Worm (Caenorhabditis elegans) whole organism, late embryonic: ENCODE results near the gene srj-52.
A peak's percentile ranks its signal among the peaks of the same experiment; 100 is the strongest.

Experiments used
- C08G9.2 ChIP-seq: sonication (generic microtip); optimal IDR thresholded peaks from 2 replicates; lab custom pipeline; 2016; ENCODE audit warnings: mild to moderate bottlenecking, missing genetic modification characterization, moderate library complexity, missing compliant biosample characterization
- C38D4.7 ChIP-seq: fragments of 200-800 bp; sonication (Bioruptor generic); optimal IDR thresholded peaks from 2 replicates; lab custom pipeline; 2018; ENCODE audit warnings: mild to moderate bottlenecking, missing genetic modification characterization, moderate library complexity, missing compliant biosample characterization
- ahr-1 ChIP-seq: sonication (generic microtip); optimal IDR thresholded peaks from 2 replicates; lab custom pipeline; 2016; ENCODE audit warnings: missing genetic modification characterization, missing compliant biosample characterization
- ama-1 ChIP-seq: fragments of 150-350 bp; optimal IDR thresholded peaks from 2 replicates; lab custom pipeline; 2014
- ceh-14 ChIP-seq: sonication (generic microtip); optimal IDR thresholded peaks from 2 replicates; lab custom pipeline; 2016; ENCODE audit warnings: missing genotype, missing genetic modification characterization, missing compliant biosample characterization
- ceh-18 ChIP-seq: sonication (generic microtip); optimal IDR thresholded peaks from 2 replicates; lab custom pipeline; 2016; ENCODE audit warnings: missing genetic modification characterization, missing compliant biosample characterization
- ceh-19 ChIP-seq: fragments of 200-800 bp; sonication (Bioruptor generic); optimal IDR thresholded peaks from 2 replicates; lab custom pipeline; 2018; ENCODE audit warnings: mild to moderate bottlenecking, missing genetic modification characterization, missing compliant biosample characterization
- ceh-24 ChIP-seq: sonication (generic microtip); optimal IDR thresholded peaks from 2 replicates; lab custom pipeline; 2016; ENCODE audit warnings: mild to moderate bottlenecking, missing genetic modification characterization, missing compliant biosample characterization
- ceh-30 ChIP-seq: fragments of 150-350 bp; optimal IDR thresholded peaks from 2 replicates; lab custom pipeline; 2014; ENCODE audit warnings: missing biosample characterization, missing genetic modification characterization
- ceh-48 ChIP-seq: sonication (generic microtip); optimal IDR thresholded peaks from 2 replicates; lab custom pipeline; 2016; ENCODE audit warnings: missing genetic modification characterization, inconsistent platforms, missing compliant biosample characterization
- ceh-6 ChIP-seq: fragments of 200-800 bp; sonication (Bioruptor generic); optimal IDR thresholded peaks from 2 replicates; lab custom pipeline; 2018; ENCODE audit warnings: mild to moderate bottlenecking, missing genetic modification characterization, missing compliant biosample characterization
- ceh-9 ChIP-seq: sonication (generic microtip); optimal IDR thresholded peaks from 2 replicates; lab custom pipeline; 2016; ENCODE audit warnings: mild to moderate bottlenecking, missing genetic modification characterization, inconsistent platforms, missing compliant biosample characterization
- dmd-4 ChIP-seq: sonication (generic microtip); optimal IDR thresholded peaks from 2 replicates; lab custom pipeline; 2016; ENCODE audit warnings: borderline replicate concordance, missing genetic modification characterization, missing compliant biosample characterization
- dve-1 ChIP-seq: sonication (generic microtip); optimal IDR thresholded peaks from 2 replicates; lab custom pipeline; 2017; ENCODE audit warnings: antibody characterized with exemption, mild to moderate bottlenecking, missing genetic modification characterization, missing compliant biosample characterization
- elt-2 ChIP-seq: sonication (generic microtip); optimal IDR thresholded peaks from 2 replicates; lab custom pipeline; 2016; ENCODE audit warnings: missing genetic modification reagents, missing genetic modification characterization, missing compliant biosample characterization
- elt-4 ChIP-seq: sonication (generic microtip); optimal IDR thresholded peaks from 2 replicates; lab custom pipeline; 2016; ENCODE audit warnings: missing genetic modification characterization, missing compliant biosample characterization
- ets-4 ChIP-seq: sonication (generic microtip); optimal IDR thresholded peaks from 2 replicates; lab custom pipeline; 2016; ENCODE audit warnings: missing genetic modification characterization, missing compliant biosample characterization
- hlh-30 ChIP-seq: sonication (generic microtip); optimal IDR thresholded peaks from 2 replicates; lab custom pipeline; 2017; ENCODE audit warnings: antibody characterized with exemption, missing genetic modification characterization, missing compliant biosample characterization; ENCODE audit not compliant: insufficient read depth
- lin-11 ChIP-seq: fragments of 200-800 bp; sonication (Bioruptor generic); optimal IDR thresholded peaks from 2 replicates; lab custom pipeline; 2018; ENCODE audit warnings: mild to moderate bottlenecking, missing genetic modification characterization, missing compliant biosample characterization
- madf-2 ChIP-seq: sonication (generic microtip); optimal IDR thresholded peaks from 2 replicates; lab custom pipeline; 2017; ENCODE audit warnings: missing genetic modification characterization, missing compliant biosample characterization
- mec-3 ChIP-seq: sonication (generic microtip); optimal IDR thresholded peaks from 2 replicates; lab custom pipeline; 2016; ENCODE audit warnings: borderline replicate concordance, missing genetic modification characterization, missing compliant biosample characterization
- nfya-1 ChIP-seq: sonication (generic microtip); optimal IDR thresholded peaks from 2 replicates; lab custom pipeline; 2017; ENCODE audit warnings: missing genetic modification characterization, mild to moderate bottlenecking, missing compliant biosample characterization, antibody characterized with exemption, moderate library complexity
- pag-3 ChIP-seq: sonication (generic microtip); optimal IDR thresholded peaks from 2 replicates; lab custom pipeline; 2016; ENCODE audit warnings: missing compliant biosample characterization, missing genetic modification characterization, borderline replicate concordance
- pqm-1 ChIP-seq: sonication (generic microtip); optimal IDR thresholded peaks from 2 replicates; lab custom pipeline; 2016; ENCODE audit warnings: missing genetic modification characterization, missing compliant biosample characterization
- rnt-1 ChIP-seq: sonication (generic microtip); optimal IDR thresholded peaks from 2 replicates; lab custom pipeline; 2016; ENCODE audit warnings: missing genetic modification characterization, missing compliant biosample characterization
- syd-9 ChIP-seq: sonication (generic microtip); optimal IDR thresholded peaks from 2 replicates; lab custom pipeline; 2016; ENCODE audit warnings: mild to moderate bottlenecking, missing genetic modification characterization, moderate library complexity, missing compliant biosample characterization
- tbx-2 ChIP-seq: sonication (generic microtip); optimal IDR thresholded peaks from 2 replicates; lab custom pipeline; 2016; ENCODE audit warnings: missing genetic modification characterization, missing compliant biosample characterization
- tbx-7 ChIP-seq: sonication (generic microtip); optimal IDR thresholded peaks from 2 replicates; lab custom pipeline; 2016; ENCODE audit warnings: missing genotype, missing genetic modification characterization, missing compliant biosample characterization
- unc-3 ChIP-seq, 2 experiments: fragments of 200-800 bp in 1 of 2; sonication (Bioruptor generic) in 1 of 2; sonication (generic microtip) in 1 of 2; conservative IDR thresholded peaks in 1 of 2; optimal IDR thresholded peaks in 1 of 2; 2 replicates each; pipeline versions ENCODE4 v1.3.6 to Lab custom; 2016 to 2022; ENCODE audit warnings: missing compliant biosample characterization in 2 of 2, missing genetic modification characterization in 2 of 2, missing genetic modification reagents in 1 of 2
- unc-42 ChIP-seq: sonication (generic microtip); optimal IDR thresholded peaks from 2 replicates; lab custom pipeline; 2016; ENCODE audit warnings: missing genotype, missing genetic modification characterization, missing compliant biosample characterization
- unc-86 ChIP-seq: sonication (generic microtip); optimal IDR thresholded peaks from 2 replicates; lab custom pipeline; 2016; ENCODE audit warnings: missing genetic modification characterization, missing compliant biosample characterization

Gene srj-52

DNA sequence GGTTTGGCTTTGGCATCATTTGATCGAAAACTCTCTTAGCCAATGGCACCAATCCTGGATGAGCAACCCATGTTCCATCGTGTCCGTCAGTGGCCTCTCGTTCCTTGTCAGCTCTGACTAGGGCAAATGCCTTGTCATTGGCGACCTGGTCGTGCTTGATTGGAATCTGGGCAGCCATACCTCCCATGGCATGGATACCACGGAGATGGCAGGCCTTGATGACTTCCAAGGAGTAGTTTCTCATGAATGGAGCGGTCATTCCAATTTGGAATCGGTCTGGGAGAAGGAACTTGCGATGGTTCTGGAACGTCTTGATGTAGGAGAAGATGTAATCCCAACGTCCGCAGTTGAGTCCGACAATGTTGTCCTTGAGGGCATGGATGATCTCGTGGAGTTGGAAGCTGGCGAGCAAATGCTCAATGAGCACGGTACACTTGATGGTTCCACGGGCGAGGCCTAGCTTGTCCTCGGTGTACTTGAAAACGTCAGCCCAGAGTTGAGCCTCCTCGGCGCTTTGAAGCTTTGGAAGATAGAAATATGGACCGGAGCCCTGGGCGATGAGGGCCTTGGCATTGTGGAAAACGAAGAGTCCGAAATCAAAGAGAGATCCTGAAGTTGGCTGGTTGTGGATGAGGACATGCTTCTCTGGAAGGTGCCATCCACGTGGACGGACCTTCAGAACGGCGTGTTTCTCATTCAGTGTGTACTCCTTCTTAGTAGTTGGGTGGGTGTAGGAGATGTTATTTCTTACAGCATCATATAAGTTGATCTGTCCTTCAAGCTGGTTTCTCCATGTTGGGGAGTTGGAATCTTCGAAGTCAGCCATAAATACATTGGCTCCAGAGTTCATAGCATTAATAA is 29.4 kb upstream of the srj-52 start:
- peak; percentile 21 for TF ChIP-seq syd-9 (tag; lab: Kevin White, UChicago)
- no peak for TF ChIP-seq C08G9.2

DNA sequence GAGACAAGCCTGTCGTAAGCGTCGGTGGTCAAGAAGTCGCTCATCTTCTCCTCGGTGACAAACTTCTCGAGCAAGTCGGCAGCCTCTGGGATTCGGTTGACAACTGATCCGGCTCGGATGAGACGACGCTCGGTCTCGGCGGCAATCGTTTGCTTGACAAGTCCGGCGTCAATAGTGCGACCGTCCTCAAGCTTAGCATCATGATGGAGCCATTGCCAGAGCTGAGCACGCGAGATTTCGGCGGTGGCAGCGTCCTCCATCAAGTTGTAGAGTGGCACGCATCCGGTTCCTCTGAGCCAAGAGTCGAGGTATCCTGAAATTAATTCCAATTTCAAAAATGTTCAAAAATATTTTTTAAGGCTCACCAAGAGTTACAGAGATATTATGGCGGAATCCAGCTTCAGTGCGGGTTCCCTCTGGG is 28.7 kb upstream of the srj-52 start:
- TF ChIP-seq ets-4 (tag; lab: Kevin White, UChicago): no peak

DNA sequence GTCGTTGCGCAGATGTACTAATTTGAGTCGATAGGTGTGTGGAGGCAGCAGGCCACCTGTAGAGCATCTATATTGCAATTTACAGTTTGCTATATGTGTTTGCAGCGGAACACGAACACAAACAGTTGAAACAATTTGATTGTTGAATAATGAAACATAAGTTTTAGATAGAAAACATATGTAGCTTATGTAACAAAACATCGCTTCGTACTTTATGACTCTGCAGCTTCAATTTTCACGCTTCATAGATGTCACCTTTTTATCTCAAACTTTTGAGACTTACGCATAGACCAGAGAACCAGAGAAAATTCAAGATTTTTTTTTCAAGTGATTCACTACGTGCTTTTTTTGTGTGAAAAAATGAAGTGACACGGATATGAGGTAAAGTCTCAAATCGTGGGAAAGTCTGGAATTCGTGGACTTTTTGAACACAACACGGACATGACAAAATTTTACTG is 28.1 kb upstream of the srj-52 start, which contains the start of gene fbxb-72:
Gene fbxb-72, minus strand, starts transcription at position 58 of the 458 bp plus-strand sequence.
- TF ChIP-seq elt-2 (tag; lab: Kevin White, UChicago) (peak; percentile 41), ceh-18 (no peak), dve-1 (tag; lab: Kevin White, UChicago) (peak; percentile 56), ama-1 (peak; percentile 26), dmd-4 (tag; lab: Kevin White, UChicago) (no peak), ceh-48 (tag; lab: Kevin White, UChicago) (no peak), unc-3 (GFP tag; conservative IDR thresholded peaks at IDR 0.05; lab: Robert Waterston, UW) (no peak), unc-3 (tag; optimal IDR thresholded peaks at IDR 0.05; lab: Kevin White, UChicago) (no peak), nfya-1 (tag; lab: Kevin White, UChicago) (no peak), tbx-2 (tag; lab: Kevin White, UChicago) (no peak), pqm-1 (tag; lab: Kevin White, UChicago) (peak; percentile 3), rnt-1 (tag; lab: Kevin White, UChicago) (no peak), ceh-9 (tag; lab: Kevin White, UChicago) (no peak), ceh-30 (tag; lab: Kevin White, UChicago) (no peak), ceh-14 (tag; lab: Kevin White, UChicago) (no peak), ceh-19 (no peak)

DNA sequence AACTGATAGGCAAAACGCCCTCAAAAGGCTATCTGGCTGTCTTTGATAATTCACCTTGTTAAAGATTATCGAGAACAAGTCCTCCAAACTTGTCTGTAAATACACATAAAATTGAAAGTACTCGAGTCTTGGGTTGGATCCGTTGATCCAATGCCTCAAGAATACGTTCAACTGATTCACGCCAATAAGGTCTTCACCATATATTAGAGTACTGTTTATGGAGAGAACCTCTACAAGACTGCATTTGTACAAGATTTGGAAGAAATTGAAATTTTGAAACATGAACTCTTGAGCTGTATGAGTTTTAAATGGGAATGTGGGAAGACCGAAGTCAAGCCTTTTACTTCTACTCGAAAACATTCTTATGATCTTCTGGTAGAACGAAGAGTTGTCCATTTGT is 27.1 kb upstream of the srj-52 start:
- no peak for TF ChIP-seq ahr-1
- TF ChIP-seq ceh-6 (GFP tag; lab: Kevin White, UChicago): no peak
- no peak for TF ChIP-seq madf-2
- TF ChIP-seq mec-3 (tag; lab: Kevin White, UChicago): no peak
- TF ChIP-seq syd-9 (tag; lab: Kevin White, UChicago): no peak
- TF ChIP-seq unc-86 (tag; lab: Kevin White, UChicago): no peak
- TF ChIP-seq nfya-1 (tag; lab: Kevin White, UChicago): no peak

DNA sequence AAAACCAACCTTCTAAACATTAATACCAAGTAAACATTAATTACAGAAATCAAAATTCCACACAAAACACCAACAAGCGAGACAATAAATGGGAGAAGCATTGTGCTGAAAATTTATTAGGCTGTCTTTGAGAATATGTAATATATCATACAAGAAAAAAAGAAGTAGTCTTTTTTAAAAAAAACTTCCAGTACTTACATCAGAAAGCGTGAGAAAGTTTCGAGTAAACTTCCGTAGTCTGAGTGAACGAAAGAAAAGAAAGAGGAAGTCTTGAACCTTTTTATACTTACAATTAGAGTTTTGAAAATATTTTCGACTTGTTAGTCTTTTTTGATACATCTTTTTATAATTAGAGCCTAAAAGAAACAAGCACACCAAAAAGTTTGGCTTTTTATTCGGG is 23.9 kb upstream of the srj-52 start, which contains the start of gene srbc-40:
Gene srbc-40, minus strand, starts transcription at position 101 of the 400 bp plus-strand sequence.
- no peak for TF ChIP-seq mec-3 (tag; lab: Kevin White, UChicago)
- no peak for TF ChIP-seq madf-2
- no peak for TF ChIP-seq pag-3 (tag; lab: Kevin White, UChicago)
- TF ChIP-seq ceh-24 (tag; lab: Kevin White, UChicago): no peak
- no peak for TF ChIP-seq pqm-1 (tag; lab: Kevin White, UChicago)
- no peak for TF ChIP-seq lin-11 (tag; lab: Kevin White, UChicago)
- no peak for TF ChIP-seq C08G9.2
- no peak for TF ChIP-seq elt-2 (tag; lab: Kevin White, UChicago)
- no peak for TF ChIP-seq C38D4.7 (GFP tag; lab: Kevin White, UChicago)
- TF ChIP-seq tbx-7 (tag; lab: Kevin White, UChicago): no peak
- no peak for TF ChIP-seq hlh-30 (tag; lab: Kevin White, UChicago)
- TF ChIP-seq unc-42: no peak
- no peak for TF ChIP-seq elt-4 (tag; lab: Kevin White, UChicago)
- TF ChIP-seq, all 69 proteins: peak for 0
